Fruit fly (Drosophila melanogaster) whole organism, embryonic: Measurements from ENCODE around the gene CG33511.

Source experiments
- Atf-2 ChIP-seq: fragments of 200-800 bp; sonication (Bioruptor generic); optimal IDR thresholded peaks from 2 replicates; lab custom pipeline; 2016; ENCODE audit warnings: missing biosample characterization, missing genetic modification characterization
- Atf6 ChIP-seq: fragments of 200-800 bp; sonication (Bioruptor generic); IDR thresholded peaks from 2 replicates; pipeline ENCODE4 v1.3.6; 2022; ENCODE audit warnings: missing biosample characterization, missing genetic modification characterization
- CG10147 ChIP-seq: fragments of 200-800 bp; sonication (Bioruptor generic); optimal IDR thresholded peaks from 2 replicates; lab custom pipeline; 2019; ENCODE audit warnings: missing biosample characterization, mild to moderate bottlenecking, missing genetic modification characterization, moderate library complexity
- CG10209 ChIP-seq: fragments of 200-800 bp; sonication (Bioruptor generic); optimal IDR thresholded peaks from 3 replicates; lab custom pipeline; 2017; ENCODE audit warnings: missing biosample characterization, mild to moderate bottlenecking, missing genetic modification characterization, missing genetic modification reagents
- CG12659 ChIP-seq: fragments of 200-800 bp; sonication (Bioruptor generic); optimal IDR thresholded peaks from 3 replicates; lab custom pipeline; 2017; ENCODE audit warnings: mild to moderate bottlenecking, missing biosample characterization, missing genetic modification reagents, missing genetic modification characterization
- CG15479 ChIP-seq: fragments of 200-800 bp; sonication (Bioruptor generic); optimal IDR thresholded peaks from 3 replicates; lab custom pipeline; 2019; ENCODE audit warnings: missing biosample characterization, mild to moderate bottlenecking, missing genetic modification characterization, moderate library complexity
- CG17328 ChIP-seq: fragments of 200-800 bp; sonication (Bioruptor generic); IDR thresholded peaks from 2 replicates; pipeline ENCODE4 v1.3.6; 2022; ENCODE audit warnings: missing biosample characterization, missing genetic modification characterization
- CG17359 ChIP-seq: fragments of 200-800 bp; sonication (Bioruptor generic); optimal IDR thresholded peaks from 3 replicates; lab custom pipeline; 2018; ENCODE audit warnings: missing biosample characterization, mild to moderate bottlenecking, missing genetic modification characterization, moderate library complexity
- CG17361 ChIP-seq: fragments of 200-800 bp; sonication (Bioruptor generic); IDR thresholded peaks from 3 replicates; pipeline ENCODE4 v1.3.6; 2022; ENCODE audit warnings: missing biosample characterization, missing genetic modification characterization
- CG17385 ChIP-seq: fragments of 200-800 bp; sonication (Bioruptor generic); optimal IDR thresholded peaks from 3 replicates; lab custom pipeline; 2018; ENCODE audit warnings: missing biosample characterization, mild to moderate bottlenecking, missing genetic modification characterization
- CG17829 ChIP-seq: fragments of 200-800 bp; optimal IDR thresholded peaks from 2 replicates; lab custom pipeline; 2019; ENCODE audit warnings: missing biosample characterization, mild to moderate bottlenecking, missing genetic modification characterization, moderate library complexity
- CG18764 ChIP-seq: fragments of 200-800 bp; sonication (Bioruptor generic); optimal IDR thresholded peaks from 3 replicates; lab custom pipeline; 2016; ENCODE audit warnings: missing biosample characterization, missing genetic modification characterization
- CG2678 ChIP-seq: fragments of 200-800 bp; sonication (Bioruptor generic); optimal IDR thresholded peaks from 3 replicates; lab custom pipeline; 2019; ENCODE audit warnings: missing biosample characterization, mild to moderate bottlenecking, missing genetic modification characterization, moderate library complexity
- CG2875 ChIP-seq: fragments of 200-800 bp; sonication (Bioruptor generic); optimal IDR thresholded peaks from 2 replicates; lab custom pipeline; 2017; ENCODE audit warnings: missing biosample characterization, mild to moderate bottlenecking, missing genetic modification characterization, missing genetic modification reagents
- CG30403 ChIP-seq: fragments of 200-800 bp; sonication (Bioruptor generic); optimal IDR thresholded peaks from 3 replicates; lab custom pipeline; 2016; ENCODE audit warnings: missing biosample characterization, missing genetic modification characterization
- CG34224 ChIP-seq: fragments of 200-800 bp; sonication (Bioruptor generic); IDR thresholded peaks from 3 replicates; pipeline ENCODE4 v1.3.6; 2022; ENCODE audit warnings: missing biosample characterization, missing genetic modification characterization; ENCODE audit not compliant: partially characterized antibody
- CG4360 ChIP-seq: fragments of 200-800 bp; sonication (Bioruptor generic); IDR thresholded peaks from 2 replicates; pipeline ENCODE4 v1.3.6; 2022; ENCODE audit warnings: missing biosample characterization, missing genetic modification characterization
- CG8388 ChIP-seq: fragments of 200-800 bp; sonication (Bioruptor generic); optimal IDR thresholded peaks from 2 replicates; lab custom pipeline; 2019; ENCODE audit warnings: missing biosample characterization, mild to moderate bottlenecking, missing genetic modification characterization, moderate library complexity
- CG8924 ChIP-seq: fragments of 200-800 bp; optimal IDR thresholded peaks from 3 replicates; lab custom pipeline; 2019; ENCODE audit warnings: missing biosample characterization, mild to moderate bottlenecking, missing genetic modification characterization, moderate library complexity
- CG9437 ChIP-seq: fragments of 200-800 bp; sonication (Bioruptor generic); optimal IDR thresholded peaks from 2 replicates; lab custom pipeline; 2018; ENCODE audit warnings: missing biosample characterization, mild to moderate bottlenecking, missing genetic modification characterization
- Dek ChIP-seq: fragments of 200-800 bp; sonication (Bioruptor generic); optimal IDR thresholded peaks from 3 replicates; lab custom pipeline; 2019; ENCODE audit warnings: missing biosample characterization, mild to moderate bottlenecking, missing genetic modification characterization, moderate library complexity
- Doc3 ChIP-seq: fragments of 200-800 bp; sonication (Bioruptor generic); IDR thresholded peaks from 3 replicates; pipeline ENCODE4 v1.3.6; 2022; ENCODE audit warnings: missing biosample characterization, missing genetic modification characterization; ENCODE audit not compliant: partially characterized antibody
- E2f2 ChIP-seq: fragments of 200-800 bp; sonication (Bioruptor generic); IDR thresholded peaks from 2 replicates; pipeline ENCODE4 v1.3.6; 2022; ENCODE audit warnings: missing biosample characterization, missing genetic modification characterization
- Eip74EF ChIP-seq, 2 experiments: fragments of 200-800 bp in 1 of 2; fragments of >200 bp in 1 of 2; sonication (Bioruptor generic) in 1 of 2; optimal IDR thresholded peaks; 2 replicates each; lab custom pipeline; 2017 to 2019; ENCODE audit warnings: missing biosample characterization in 2 of 2, missing genetic modification characterization in 2 of 2, mild to moderate bottlenecking in 1 of 2, moderate library complexity in 1 of 2
- Fer1 ChIP-seq: fragments of 200-800 bp; sonication (Bioruptor generic); optimal IDR thresholded peaks from 2 replicates; lab custom pipeline; 2017; ENCODE audit warnings: missing biosample characterization, mild to moderate bottlenecking, missing genetic modification characterization
- Hr39 ChIP-seq: fragments of >200 bp; optimal IDR thresholded peaks from 2 replicates; lab custom pipeline; 2017
- Hr78 ChIP-seq, 2 experiments: fragments of 200-800 bp in 1 of 2; fragments of >200 bp in 1 of 2; sonication (Bioruptor generic) in 1 of 2; optimal IDR thresholded peaks; 2 replicates each; lab custom pipeline; 2017 to 2019; ENCODE audit warnings: missing biosample characterization in 2 of 2, missing genetic modification characterization in 2 of 2, mild to moderate bottlenecking in 1 of 2, moderate library complexity in 1 of 2
- Med ChIP-seq: fragments of 200-800 bp; sonication (Bioruptor generic); peaks from one replicate; lab custom pipeline; 2016; ENCODE audit warnings: missing biosample characterization, missing genetic modification characterization, mild to moderate bottlenecking, inconsistent platforms, moderate library complexity
- Meics ChIP-seq: fragments of 200-800 bp; sonication (Bioruptor generic); optimal IDR thresholded peaks from 2 replicates; lab custom pipeline; 2017; ENCODE audit warnings: missing biosample characterization, mild to moderate bottlenecking, missing genetic modification characterization
- NFAT ChIP-seq: fragments of 200-800 bp; sonication (Bioruptor generic); IDR thresholded peaks from 2 replicates; pipeline ENCODE4 v1.3.6; 2022; ENCODE audit warnings: missing biosample characterization, missing genetic modification characterization
- NK7.1 ChIP-seq: fragments of 200-800 bp; sonication (Bioruptor generic); optimal IDR thresholded peaks from 3 replicates; lab custom pipeline; 2016; ENCODE audit warnings: missing biosample characterization, missing genetic modification characterization
- PHDP ChIP-seq: fragments of 200-800 bp; sonication (Bioruptor generic); optimal IDR thresholded peaks from 3 replicates; lab custom pipeline; 2018; ENCODE audit warnings: missing biosample characterization, mild to moderate bottlenecking, missing genetic modification characterization, moderate library complexity
- Sox102F ChIP-seq: fragments of 200-800 bp; sonication (Bioruptor generic); optimal IDR thresholded peaks from 2 replicates; lab custom pipeline; 2018; ENCODE audit warnings: missing biosample characterization, mild to moderate bottlenecking, missing genetic modification characterization, moderate library complexity
- Ssrp ChIP-seq: fragments of 200-800 bp; sonication (Bioruptor generic); optimal IDR thresholded peaks from 2 replicates; lab custom pipeline; 2018; ENCODE audit warnings: missing biosample characterization, mild to moderate bottlenecking, missing genetic modification characterization, moderate library complexity
- Xrp1 ChIP-seq: fragments of 200-800 bp; sonication (Bioruptor generic); IDR thresholded peaks from 2 replicates; pipeline ENCODE4 v1.3.6; 2022; ENCODE audit warnings: missing biosample characterization, missing genetic modification characterization
- ase ChIP-seq: fragments of 200-800 bp; sonication (Bioruptor generic); IDR thresholded peaks from 3 replicates; pipeline ENCODE4 v1.3.6; 2022; ENCODE audit warnings: missing biosample characterization, missing genetic modification characterization
- ato ChIP-seq: fragments of 200-800 bp; sonication (Bioruptor generic); IDR thresholded peaks from 2 replicates; pipeline ENCODE4 v1.3.6; 2022; ENCODE audit warnings: missing biosample characterization, missing genetic modification characterization; ENCODE audit not compliant: partially characterized antibody
- az2 ChIP-seq: fragments of 200-800 bp; sonication (Bioruptor generic); optimal IDR thresholded peaks from 3 replicates; lab custom pipeline; 2016; ENCODE audit warnings: missing biosample characterization, missing genetic modification characterization
- bbx ChIP-seq: fragments of 200-800 bp; sonication (Bioruptor generic); IDR thresholded peaks from 2 replicates; pipeline ENCODE4 v1.3.6; 2022; ENCODE audit warnings: missing biosample characterization, missing genetic modification characterization; ENCODE audit not compliant: partially characterized antibody
- esg ChIP-seq: fragments of 200-800 bp; sonication (Bioruptor generic); conservative IDR thresholded peaks from 2 replicates; pipeline ENCODE4 v1.3.6; 2022; ENCODE audit warnings: missing biosample characterization, missing genetic modification characterization
- grau ChIP-seq: fragments of 200-800 bp; optimal IDR thresholded peaks from 3 replicates; lab custom pipeline; 2019; ENCODE audit warnings: missing biosample characterization, mild to moderate bottlenecking, missing genetic modification characterization, moderate library complexity
- ind ChIP-seq: fragments of 200-800 bp; sonication (Bioruptor generic); optimal IDR thresholded peaks from 3 replicates; lab custom pipeline; 2016; ENCODE audit warnings: missing biosample characterization, missing genetic modification characterization
- kni ChIP-seq: fragments of 200-800 bp; sonication (Bioruptor generic); optimal IDR thresholded peaks from 3 replicates; lab custom pipeline; 2017; ENCODE audit warnings: mild to moderate bottlenecking, missing biosample characterization, missing genetic modification reagents, missing genetic modification characterization
- lab ChIP-seq: fragments of 200-800 bp; sonication (Bioruptor generic); optimal IDR thresholded peaks from 3 replicates; lab custom pipeline; 2017; ENCODE audit warnings: missing biosample characterization, missing genetic modification characterization, mild to moderate bottlenecking, moderate library complexity, missing genetic modification reagents
- lilli ChIP-seq: fragments of 200-800 bp; sonication (Bioruptor generic); optimal IDR thresholded peaks from 3 replicates; lab custom pipeline; 2016; ENCODE audit warnings: missing biosample characterization, missing genetic modification characterization
- odd ChIP-seq: fragments of 200-800 bp; sonication (Bioruptor generic); optimal IDR thresholded peaks from 2 replicates; lab custom pipeline; 2017; ENCODE audit warnings: missing biosample characterization, mild to moderate bottlenecking, missing genetic modification characterization
- sens ChIP-seq: fragments of 200-800 bp; sonication (Bioruptor generic); peaks from one replicate; lab custom pipeline; 2016; ENCODE audit warnings: missing biosample characterization, missing genetic modification characterization
- slbo ChIP-seq: fragments of 200-800 bp; sonication (Bioruptor generic); IDR thresholded peaks from 2 replicates; pipeline ENCODE4 v1.3.6; 2022; ENCODE audit warnings: missing biosample characterization, missing genetic modification characterization
- wek ChIP-seq: fragments of 200-800 bp; sonication (Bioruptor generic); optimal IDR thresholded peaks from 3 replicates; lab custom pipeline; 2018; ENCODE audit warnings: missing biosample characterization, mild to moderate bottlenecking, missing genetic modification characterization, moderate library complexity

CG33511 gene

DNA sequence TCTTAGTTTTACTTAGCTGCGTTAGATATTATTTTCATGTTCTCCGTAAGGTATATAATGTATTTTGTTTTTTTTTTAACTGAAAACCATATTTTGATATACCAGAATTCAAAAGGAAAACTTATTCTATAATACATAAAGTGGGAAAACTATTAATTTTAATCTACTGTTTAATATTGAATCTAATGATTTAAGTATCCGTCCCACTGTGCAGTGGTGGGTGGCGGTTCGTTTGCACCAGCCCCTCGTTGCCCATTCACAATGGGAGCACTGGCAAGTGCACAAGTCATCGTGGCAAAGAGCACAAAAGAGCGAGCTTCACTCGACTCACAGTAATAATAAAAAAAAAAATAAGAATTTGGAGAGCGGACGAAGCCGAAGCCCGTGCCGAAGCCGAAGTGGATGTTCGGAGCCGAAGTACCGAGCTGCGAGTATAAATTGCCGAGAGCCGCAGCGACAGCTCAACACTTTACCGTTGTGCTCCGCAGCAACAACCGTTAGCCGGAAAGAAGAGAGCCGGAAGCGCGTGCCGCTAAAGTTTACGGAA, 14.2 kb upstream of the CG33511 start, which contains the start of gene CG34136 (continued):
- TF ChIP-seq CG34224, result 0 out of 3 replicates have a peak, but pooled peaks have one; percentile 9
- peak; percentile 60 for TF ChIP-seq slbo (GFP tag; lab: Robert Waterston, UW)
- peak; percentile 56 for TF ChIP-seq CG17359 (tag; lab: Kevin White, UChicago)
- TF ChIP-seq E2f2 (GFP tag; lab: Robert Waterston, UW), result no peak; the same call in 1 of the 2 replicates
- TF ChIP-seq wek (GFP tag; lab: Kevin White, UChicago), result no peak
- no peak for TF ChIP-seq lilli (GFP tag; lab: Kevin White, UChicago)
- peak; percentile 85 for TF ChIP-seq sens (GFP tag; lab: Kevin White, UChicago)
- TF ChIP-seq PHDP (tag; lab: Kevin White, UChicago), result peak; percentile 37
- TF ChIP-seq Ssrp (tag; lab: Kevin White, UChicago), result peak; percentile 44
- no peak for TF ChIP-seq CG17385 (GFP tag; lab: Kevin White, UChicago)
- TF ChIP-seq CG2678 (tag; lab: Kevin White, UChicago), result peak; percentile 69
- peak; percentile 85 for TF ChIP-seq Med
- TF ChIP-seq CG18764 (GFP tag; lab: Kevin White, UChicago), result peak; percentile 31
- peak; percentile 49 for TF ChIP-seq CG9437
- peak; percentile 33 for TF ChIP-seq Meics (GFP tag; lab: Kevin White, UChicago)
- TF ChIP-seq grau (tag; lab: Kevin White, UChicago), result peak; percentile 36
- TF ChIP-seq ase (GFP tag; lab: Robert Waterston, UW), result no peak
- peak; percentile 29 for TF ChIP-seq ind (GFP tag; lab: Kevin White, UChicago)
- TF ChIP-seq CG8924 (tag; lab: Kevin White, UChicago), result peak; percentile 13
- TF ChIP-seq CG17361, result peak; percentile 66; the same call in 2 of the 3 replicates
- TF ChIP-seq CG12659, result peak; percentile 38
- TF ChIP-seq NFAT (GFP tag; lab: Robert Waterston, UW), result no peak
- TF ChIP-seq ato (GFP tag; lab: Robert Waterston, UW), result no peak
- peak; percentile 24 for TF ChIP-seq CG17829 (tag; lab: Kevin White, UChicago)
- TF ChIP-seq esg (GFP tag; lab: Robert Waterston, UW), result peak; percentile 9; the same call in 1 of the 2 replicates
- no peak for TF ChIP-seq CG10147
- peak; percentile 53 for TF ChIP-seq CG30403
- TF ChIP-seq CG10209 (GFP tag; lab: Kevin White, UChicago), result peak; percentile 8
- TF ChIP-seq lab (GFP tag; lab: Kevin White, UChicago), result peak; percentile 69
- TF ChIP-seq Hr39 (lab: Kevin White, UChicago), result no peak
- TF ChIP-seq bbx (GFP tag; lab: Robert Waterston, UW), result peak; percentile 25; the same call in 1 of the 2 replicates
- peak; percentile 46 for TF ChIP-seq kni (GFP tag; lab: Kevin White, UChicago)
- peak; percentile 12 for TF ChIP-seq Fer1 (GFP tag; lab: Kevin White, UChicago)
- TF ChIP-seq Xrp1 (GFP tag; lab: Robert Waterston, UW), result peak; percentile 44; the same call in 1 of the 2 replicates
- peak; percentile 57; the same call in 1 of the 2 replicates for TF ChIP-seq Atf6 (GFP tag; lab: Robert Waterston, UW)
- peak; percentile 16 for TF ChIP-seq Atf-2
- peak; percentile 11 for TF ChIP-seq CG2875 (GFP tag; lab: Kevin White, UChicago)
- no peak for TF ChIP-seq CG4360 (GFP tag; lab: Robert Waterston, UW)
- no peak for TF ChIP-seq Dek (tag; lab: Kevin White, UChicago)
- no peak for TF ChIP-seq Doc3 (GFP tag; lab: Robert Waterston, UW)
- TF ChIP-seq CG8388 (GFP tag; lab: Kevin White, UChicago), result peak; percentile 15
- peak; percentile 56 for TF ChIP-seq Sox102F (GFP tag; lab: Kevin White, UChicago)
- peak in 1 of 2 experiments; percentile 66 for TF ChIP-seq Hr78 (GFP tag; optimal IDR thresholded peaks at IDR 0.05; lab: Kevin White, UChicago)
- peak; percentile 11 for TF ChIP-seq CG15479
- TF ChIP-seq az2 (GFP tag; lab: Kevin White, UChicago), result peak; percentile 42
- peak; percentile 28 for TF ChIP-seq odd
- no peak for TF ChIP-seq NK7.1
- peak in 1 of 2 experiments; percentile 82 for TF ChIP-seq Eip74EF (GFP tag; optimal IDR thresholded peaks at IDR 0.05; lab: Kevin White, UChicago)
- peak; percentile 41; the same call in 1 of the 2 replicates for TF ChIP-seq CG17328 (GFP tag; lab: Robert Waterston, UW)
